Worm (Caenorhabditis elegans) whole organism, L2 larva: ENCODE data around the gene F23F1.10.

Source experiments
- R02D3.7 ChIP-seq: fragments of 150-350 bp; optimal IDR thresholded peaks from 2 replicates; lab custom pipeline; 2014; ENCODE audit warnings: missing biosample characterization, missing genetic modification characterization
- ceh-16 ChIP-seq: fragments of 150-350 bp; optimal IDR thresholded peaks from 2 replicates; lab custom pipeline; 2014; ENCODE audit warnings: missing biosample characterization, missing genetic modification characterization
- egl-27 ChIP-seq: sonication (generic microtip); optimal IDR thresholded peaks from 3 replicates; lab custom pipeline; 2017; ENCODE audit warnings: missing biosample characterization, missing genetic modification reagents, missing genetic modification characterization
- elt-1 ChIP-seq: fragments of 150-350 bp; optimal IDR thresholded peaks from 2 replicates; lab custom pipeline; 2014; ENCODE audit warnings: missing biosample characterization, missing genetic modification characterization
- lin-39 ChIP-seq: fragments of 150-350 bp; optimal IDR thresholded peaks from 2 replicates; lab custom pipeline; 2014; ENCODE audit warnings: missing biosample characterization, missing genetic modification reagents, missing genetic modification characterization
- lsy-2 ChIP-seq, 2 experiments: fragments of 150-350 bp in 1 of 2; sonication (generic microtip) in 1 of 2; optimal IDR thresholded peaks; 2 replicates each; lab custom pipeline; 2014 to 2017; ENCODE audit warnings: missing biosample characterization in 2 of 2, missing genetic modification characterization in 2 of 2
- nhr-10 ChIP-seq: sonication (generic microtip); optimal IDR thresholded peaks from 2 replicates; lab custom pipeline; 2017; ENCODE audit warnings: missing biosample characterization, missing genetic modification characterization
- nhr-237 ChIP-seq: fragments of 150-350 bp; optimal IDR thresholded peaks from 2 replicates; lab custom pipeline; 2014; ENCODE audit warnings: missing biosample characterization, missing genetic modification characterization

DNA sequence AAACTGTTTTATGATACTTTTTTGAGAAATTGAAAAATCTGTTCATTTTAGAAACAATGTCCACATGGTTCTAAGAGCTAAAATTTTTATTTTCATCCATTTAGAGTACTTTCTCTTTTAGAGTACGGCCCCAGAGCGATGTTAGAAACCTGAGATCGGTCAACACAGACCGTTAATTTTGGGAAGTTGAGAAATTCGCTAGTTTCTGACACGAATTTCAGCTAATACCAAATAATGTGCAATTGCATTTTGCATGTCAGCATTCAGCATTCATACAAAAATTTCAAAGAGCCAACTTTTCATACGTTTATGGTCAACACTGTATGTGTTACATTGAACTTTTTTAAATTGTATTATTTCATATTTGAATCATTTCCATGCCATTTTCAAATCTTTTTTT is 37.0 kb downstream of the F23F1.10 start:
- TF ChIP-seq ceh-16 (tag; lab: Kevin White, UChicago) (no peak), egl-27 (no peak), nhr-10 (no peak), elt-1 (tag; lab: Kevin White, UChicago) (no peak), lsy-2 (tag; optimal IDR thresholded peaks at IDR 0.05; lab: Kevin White, UChicago) (no peak), nhr-237 (tag; lab: Kevin White, UChicago) (no peak), lin-39 (no peak), R02D3.7 (tag; lab: Kevin White, UChicago) (no peak)
